Fruit fly (Drosophila melanogaster) whole organism, prepupa: ENCODE data around the gene CG7239.

Source experiments
- CG10631 ChIP-seq: fragments of 200-800 bp; sonication (Bioruptor generic); optimal IDR thresholded peaks from 2 replicates; lab custom pipeline; 2016; ENCODE audit warnings: missing biosample characterization, missing genetic modification characterization
- CG10669 ChIP-seq: fragments of 200-800 bp; sonication (Bioruptor generic); optimal IDR thresholded peaks from 3 replicates; lab custom pipeline; 2018; ENCODE audit warnings: missing biosample characterization, mild to moderate bottlenecking, missing genetic modification characterization, moderate library complexity
- CG11294 ChIP-seq: fragments of 200-800 bp; sonication (Bioruptor generic); IDR thresholded peaks from 2 replicates; pipeline ENCODE4 v1.3.6; 2022; ENCODE audit warnings: missing biosample characterization, missing genetic modification characterization
- CG15336 ChIP-seq: fragments of 200-800 bp; sonication (Bioruptor generic); IDR thresholded peaks from 2 replicates; pipeline ENCODE4 v1.3.6; 2022; ENCODE audit warnings: missing biosample characterization, missing genetic modification characterization
- CG1621 ChIP-seq: fragments of 200-800 bp; sonication (Bioruptor generic); optimal IDR thresholded peaks from 3 replicates; lab custom pipeline; 2018; ENCODE audit warnings: missing biosample characterization, mild to moderate bottlenecking, missing genetic modification characterization
- CG16779 ChIP-seq: fragments of 200-800 bp; sonication (Bioruptor generic); optimal IDR thresholded peaks from 3 replicates; lab custom pipeline; 2017; ENCODE audit warnings: missing biosample characterization, mild to moderate bottlenecking, missing genetic modification characterization
- CG3032 ChIP-seq: fragments of 200-800 bp; optimal IDR thresholded peaks from 2 replicates; lab custom pipeline; 2019; ENCODE audit warnings: missing biosample characterization, mild to moderate bottlenecking, missing genetic modification characterization, moderate library complexity
- CG31627 ChIP-seq: fragments of 200-800 bp; sonication (Bioruptor generic); optimal IDR thresholded peaks from 3 replicates; lab custom pipeline; 2016; ENCODE audit warnings: missing biosample characterization, missing genetic modification characterization
- CG3919 ChIP-seq: fragments of 200-800 bp; sonication (Bioruptor generic); optimal IDR thresholded peaks from 3 replicates; lab custom pipeline; 2016; ENCODE audit warnings: missing biosample characterization, missing genetic modification characterization
- CG4318 ChIP-seq: fragments of 200-800 bp; sonication (Bioruptor generic); optimal IDR thresholded peaks from 3 replicates; lab custom pipeline; 2017; ENCODE audit warnings: missing biosample characterization, mild to moderate bottlenecking, missing genetic modification characterization
- CG6163 ChIP-seq: fragments of 200-800 bp; sonication (Bioruptor generic); IDR thresholded peaks from 3 replicates; pipeline ENCODE4 v1.3.6; 2022; ENCODE audit warnings: missing biosample characterization, missing genetic modification characterization
- CG6792 ChIP-seq: fragments of 200-800 bp; sonication (Bioruptor generic); optimal IDR thresholded peaks from 3 replicates; lab custom pipeline; 2016; ENCODE audit warnings: missing biosample characterization, missing genetic modification characterization
- CG6808 ChIP-seq: fragments of 200-800 bp; sonication (Bioruptor generic); optimal IDR thresholded peaks from 3 replicates; lab custom pipeline; 2017; ENCODE audit warnings: missing biosample characterization, missing genetic modification characterization, mild to moderate bottlenecking, moderate library complexity, missing genetic modification reagents
- CG6854 ChIP-seq: fragments of 200-800 bp; sonication (Bioruptor generic); optimal IDR thresholded peaks from 2 replicates; lab custom pipeline; 2017; ENCODE audit warnings: missing biosample characterization, mild to moderate bottlenecking, missing genetic modification characterization
- CG8632 ChIP-seq: fragments of 200-800 bp; sonication (Bioruptor generic); optimal IDR thresholded peaks from 3 replicates; lab custom pipeline; 2016; ENCODE audit warnings: missing biosample characterization, missing genetic modification characterization
- CG9139 ChIP-seq: fragments of 200-800 bp; sonication (Bioruptor generic); optimal IDR thresholded peaks from 3 replicates; lab custom pipeline; 2017; ENCODE audit warnings: missing biosample characterization, mild to moderate bottlenecking, missing genetic modification characterization
- Eip93F ChIP-seq: fragments of 200-800 bp; sonication (Bioruptor generic); optimal IDR thresholded peaks from 2 replicates; lab custom pipeline; 2016; ENCODE audit warnings: missing biosample characterization, mild to moderate bottlenecking, missing genetic modification characterization
- Gug ChIP-seq: fragments of 200-800 bp; sonication (Bioruptor generic); IDR thresholded peaks from 2 replicates; pipeline ENCODE4 v1.3.6; 2022; ENCODE audit warnings: missing biosample characterization, missing genetic modification characterization
- Hr39 ChIP-seq: fragments of 200-800 bp; sonication (Bioruptor generic); optimal IDR thresholded peaks from 2 replicates; lab custom pipeline; 2016; ENCODE audit warnings: missing biosample characterization, missing genetic modification characterization
- Hr4 ChIP-seq: fragments of 200-800 bp; sonication (Bioruptor generic); optimal IDR thresholded peaks from 3 replicates; lab custom pipeline; 2016; ENCODE audit warnings: missing biosample characterization, missing genetic modification characterization
- Met ChIP-seq: fragments of 200-800 bp; sonication (Bioruptor generic); optimal IDR thresholded peaks from 3 replicates; lab custom pipeline; 2016; ENCODE audit warnings: missing biosample characterization, missing genetic modification characterization
- OdsH ChIP-seq: fragments of 200-800 bp; sonication (Bioruptor generic); optimal IDR thresholded peaks from 3 replicates; lab custom pipeline; 2016; ENCODE audit warnings: missing biosample characterization, missing genetic modification characterization
- Sox102F ChIP-seq: fragments of 200-800 bp; sonication (Bioruptor generic); optimal IDR thresholded peaks from 2 replicates; lab custom pipeline; 2016; ENCODE audit warnings: missing biosample characterization, mild to moderate bottlenecking, missing genetic modification characterization
- Sox15 ChIP-seq: fragments of 200-800 bp; sonication (Bioruptor generic); optimal IDR thresholded peaks from 3 replicates; lab custom pipeline; 2016; ENCODE audit warnings: missing biosample characterization, missing genetic modification characterization
- achi ChIP-seq: fragments of 200-800 bp; sonication (Bioruptor generic); optimal IDR thresholded peaks from 3 replicates; lab custom pipeline; 2016; ENCODE audit warnings: missing biosample characterization, missing genetic modification characterization
- acj6 ChIP-seq: fragments of 200-800 bp; sonication (Bioruptor generic); optimal IDR thresholded peaks from 3 replicates; lab custom pipeline; 2016; ENCODE audit warnings: missing biosample characterization, missing genetic modification characterization
- cyc ChIP-seq: fragments of 200-800 bp; sonication (Bioruptor generic); optimal IDR thresholded peaks from 3 replicates; lab custom pipeline; 2016; ENCODE audit warnings: missing biosample characterization, missing genetic modification characterization
- dac ChIP-seq: fragments of 200-800 bp; sonication (Bioruptor generic); optimal IDR thresholded peaks from 2 replicates; lab custom pipeline; 2017; ENCODE audit warnings: missing biosample characterization, mild to moderate bottlenecking, missing genetic modification characterization
- dsx ChIP-seq: fragments of 200-800 bp; optimal IDR thresholded peaks from 3 replicates; lab custom pipeline; 2019; ENCODE audit warnings: missing biosample characterization, mild to moderate bottlenecking, missing genetic modification characterization, moderate library complexity; ENCODE audit not compliant: poor library complexity, severe bottlenecking
- fkh ChIP-seq: fragments of 200-800 bp; sonication (Bioruptor generic); optimal IDR thresholded peaks from 3 replicates; lab custom pipeline; 2017; ENCODE audit warnings: missing biosample characterization, mild to moderate bottlenecking, missing genetic modification characterization, moderate library complexity
- lz ChIP-seq: fragments of 200-800 bp; sonication (Bioruptor generic); optimal IDR thresholded peaks from 3 replicates; lab custom pipeline; 2016; ENCODE audit warnings: missing biosample characterization, missing genetic modification characterization
- ss ChIP-seq, 2 experiments: fragments of 200-800 bp; sonication (Bioruptor generic); optimal IDR thresholded peaks; 2 replicates in 1 of 2; 3 replicates in 1 of 2; lab custom pipeline; 2017 to 2018; ENCODE audit warnings: mild to moderate bottlenecking in 2 of 2, missing biosample characterization in 2 of 2, missing genetic modification characterization in 2 of 2, moderate library complexity in 1 of 2
- svp ChIP-seq: fragments of 200-800 bp; sonication (Bioruptor generic); peaks from one replicate; lab custom pipeline; 2016; ENCODE audit warnings: missing biosample characterization, missing genetic modification characterization
- topi ChIP-seq: fragments of 200-800 bp; sonication (Bioruptor generic); optimal IDR thresholded peaks from 3 replicates; lab custom pipeline; 2016; ENCODE audit warnings: missing biosample characterization, missing genetic modification characterization

CG7239 gene

dm6 chr2L:5805091-5805817 is 3.2 kb downstream of the CG7239 start, which contains the start of gene CG11034 (continued):
- TF ChIP-seq topi (no peak), CG6163 (GFP tag; lab: Robert Waterston, UW) (0 out of 3 replicates have a peak, but pooled peaks have one; percentile 25), CG3919 (GFP tag; lab: Kevin White, UChicago) (peak; percentile 29)

dm6 chr2L:5811274-5811673 is 9.3 kb downstream of the CG7239 start, which contains the start of gene CG43307:
CG43307 (plus strand) TSS chr2L:5811574.
- TF ChIP-seq CG31627 (GFP tag; lab: Kevin White, UChicago) = no peak
- no peak for TF ChIP-seq CG11294 (GFP tag; lab: Robert Waterston, UW)

- TF ChIP-seq achi (GFP tag; lab: Kevin White, UChicago) (no peak), CG16779 (no peak), dac (GFP tag; lab: Kevin White, UChicago) (no peak), acj6 (GFP tag; lab: Kevin White, UChicago) (no peak), Sox15 (GFP tag; lab: Kevin White, UChicago) (no peak), Eip93F (GFP tag; lab: Kevin White, UChicago) (no peak), Hr4 (GFP tag; lab: Kevin White, UChicago) (no peak), CG15336 (GFP tag; lab: Robert Waterston, UW) (no peak), CG10631 (no peak), CG6792 (GFP tag; lab: Kevin White, UChicago) (no peak), CG10669 (no peak), OdsH (GFP tag; lab: Kevin White, UChicago) (no peak), CG6808 (no peak), Hr39 (GFP tag; lab: Kevin White, UChicago) (no peak), svp (GFP tag; lab: Kevin White, UChicago) (no peak), lz (no peak), CG31627 (GFP tag; lab: Kevin White, UChicago) (no peak), dsx (GFP tag; lab: Kevin White, UChicago) (no peak), CG1621 (tag; lab: Kevin White, UChicago) (no peak), fkh (GFP tag; lab: Kevin White, UChicago) (no peak)
- TF ChIP-seq, all 60 proteins: peak for 0
Measured at dm6 chr2L:5818343-5818742, 16.3 kb downstream of the CG7239 start, which contains the start of gene COX6CL. COX6CL (minus strand) TSS chr2L:5818443.

- TF ChIP-seq Gug (GFP tag; lab: Robert Waterston, UW) (no peak), CG3032 (tag; lab: Kevin White, UChicago) (no peak), Hr39 (GFP tag; lab: Kevin White, UChicago) (no peak)
Measured at dm6 chr2L:5820930-5821329, 18.9 kb downstream of the CG7239 start.

dm6 chr2L:5823704-5824103 is 21.7 kb downstream of the CG7239 start, which contains the start of gene TrissinR:
TrissinR (plus strand) TSS chr2L:5824004.
- TF ChIP-seq ss (GFP tag; optimal IDR thresholded peaks at IDR 0.05; lab: Kevin White, UChicago) (no peak), svp (GFP tag; lab: Kevin White, UChicago) (no peak), CG11294 (GFP tag; lab: Robert Waterston, UW) (no peak), CG6854 (no peak), CG8632 (no peak), cyc (GFP tag; lab: Kevin White, UChicago) (no peak), CG9139 (no peak), Sox102F (GFP tag; lab: Kevin White, UChicago) (no peak), CG4318 (GFP tag; lab: Kevin White, UChicago) (no peak), Met (GFP tag; lab: Kevin White, UChicago) (no peak)
